Worm (Caenorhabditis elegans) whole organism, midembryonic: ENCODE data around the gene H12D21.11.

ENCODE experiments used
- T22C8.4 ChIP-seq: fragments of 200-800 bp; sonication (Bioruptor generic); IDR thresholded peaks from 2 replicates; pipeline ENCODE4 v1.3.6; 2022; ENCODE audit warnings: missing genetic modification characterization, missing compliant biosample characterization
- flt-1 ChIP-seq: fragments of 200-800 bp; sonication (Bioruptor generic); IDR thresholded peaks from 2 replicates; pipeline ENCODE4 v1.3.6; 2022; ENCODE audit warnings: missing genetic modification characterization, missing compliant biosample characterization
- klf-2 ChIP-seq: fragments of 200-800 bp; sonication (Bioruptor generic); conservative IDR thresholded peaks from 2 replicates; pipeline ENCODE4 v1.3.6; 2022; ENCODE audit warnings: missing genetic modification reagents, missing genetic modification characterization, missing compliant biosample characterization
- ref-1 ChIP-seq: fragments of 200-800 bp; sonication (Bioruptor generic); conservative IDR thresholded peaks from 2 replicates; pipeline ENCODE4 v1.3.6; 2022; ENCODE audit warnings: missing genetic modification reagents, missing genetic modification characterization, missing compliant biosample characterization
- tab-1 ChIP-seq: fragments of 200-800 bp; sonication (Bioruptor generic); IDR thresholded peaks from 2 replicates; pipeline ENCODE4 v1.3.6; 2022; ENCODE audit warnings: missing genetic modification characterization, missing compliant biosample characterization
- ztf-29 ChIP-seq: fragments of 200-800 bp; sonication (Bioruptor generic); IDR thresholded peaks from 2 replicates; pipeline ENCODE4 v1.3.6; 2022; ENCODE audit warnings: missing genetic modification reagents, missing genetic modification characterization, missing compliant biosample characterization

- TF ChIP-seq tab-1 (GFP tag; lab: Robert Waterston, UW) (no peak), T22C8.4 (no peak), ztf-29 (GFP tag; lab: Robert Waterston, UW) (no peak), ref-1 (GFP tag; lab: Robert Waterston, UW) (no peak), flt-1 (GFP tag; lab: Robert Waterston, UW) (no peak), klf-2 (no peak)
These were observed 17.9 kb downstream of the H12D21.11 start for ce11 chrV:14933450-14934218.
